Worm (Caenorhabditis elegans): ENCODE data around the gene F33E11.3.

The F33E11.3 gene

ce11 chrV:304613-305012, at the start of gene F33E11.3:
F33E11.3 (minus strand) TSS chrV:304713.
- TF ChIP-seq ztf-29 (GFP tag; IDR thresholded peaks at IDR 0.05) = no peak
- no peak for TF ChIP-seq flt-1 (GFP tag; IDR thresholded peaks at IDR 0.05)
- TF ChIP-seq med-1 (GFP tag; optimal IDR thresholded peaks at IDR 0.05; ENCODE audit: insufficient read depth) = no peak
- no peak for TF ChIP-seq tab-1 (GFP tag; IDR thresholded peaks at IDR 0.05)
- no peak for TF ChIP-seq ztf-23 (GFP tag; IDR thresholded peaks at IDR 0.05)
- no peak for TF ChIP-seq klf-2 (GFP tag; conservative IDR thresholded peaks at IDR 0.05)
- TF ChIP-seq cog-1 (tag; optimal IDR thresholded peaks at IDR 0.05) = no peak
- no peak for TF ChIP-seq T22C8.4 (GFP tag; IDR thresholded peaks at IDR 0.05)
- TF ChIP-seq ref-1 (GFP tag; conservative IDR thresholded peaks at IDR 0.05) = no peak

ce11 chrV:351787-352186, 47.3 kb upstream of the F33E11.3 start:
- TF ChIP-seq cog-1 (tag; optimal IDR thresholded peaks at IDR 0.05) (no peak), flt-1 (GFP tag; IDR thresholded peaks at IDR 0.05) (no peak), klf-2 (GFP tag; conservative IDR thresholded peaks at IDR 0.05) (no peak), ref-1 (GFP tag; conservative IDR thresholded peaks at IDR 0.05) (no peak), ztf-23 (GFP tag; IDR thresholded peaks at IDR 0.05) (no peak), T22C8.4 (GFP tag; IDR thresholded peaks at IDR 0.05) (no peak), med-1 (GFP tag; optimal IDR thresholded peaks at IDR 0.05; ENCODE audit: insufficient read depth) (no peak), tab-1 (GFP tag; IDR thresholded peaks at IDR 0.05) (no peak), ztf-29 (GFP tag; IDR thresholded peaks at IDR 0.05) (no peak)

- no peak for TF ChIP-seq cog-1 (tag; optimal IDR thresholded peaks at IDR 0.05)
- TF ChIP-seq ref-1 (GFP tag; conservative IDR thresholded peaks at IDR 0.05) = no peak
- TF ChIP-seq ztf-29 (GFP tag; IDR thresholded peaks at IDR 0.05) = no peak
- no peak for TF ChIP-seq tab-1 (GFP tag; IDR thresholded peaks at IDR 0.05)
- no peak for TF ChIP-seq flt-1 (GFP tag; IDR thresholded peaks at IDR 0.05)
- no peak for TF ChIP-seq med-1 (GFP tag; optimal IDR thresholded peaks at IDR 0.05; ENCODE audit: insufficient read depth)
- no peak for TF ChIP-seq T22C8.4 (GFP tag; IDR thresholded peaks at IDR 0.05)
- TF ChIP-seq klf-2 (GFP tag; conservative IDR thresholded peaks at IDR 0.05) = no peak
- TF ChIP-seq ztf-23 (GFP tag; IDR thresholded peaks at IDR 0.05) = no peak
Measured at ce11 chrV:350822-351221, 46.3 kb upstream of the F33E11.3 start.

ce11 chrV:349054-349453, 44.5 kb upstream of the F33E11.3 start, which contains the start of gene atg-9:
atg-9 (plus strand) TSS chrV:349385.
- TF ChIP-seq T22C8.4 (GFP tag; IDR thresholded peaks at IDR 0.05) = peak; percentile 58; the same call in 1 of the 2 replicates
- no peak for TF ChIP-seq tab-1 (GFP tag; IDR thresholded peaks at IDR 0.05)
- no peak for TF ChIP-seq cog-1 (tag; optimal IDR thresholded peaks at IDR 0.05)
- TF ChIP-seq ztf-29 (GFP tag; IDR thresholded peaks at IDR 0.05) = no peak
- TF ChIP-seq flt-1 (GFP tag; IDR thresholded peaks at IDR 0.05) = 0 out of 2 replicates have a peak, but pooled peaks have one; percentile 54
- TF ChIP-seq ref-1 (GFP tag; conservative IDR thresholded peaks at IDR 0.05) = no peak
- TF ChIP-seq med-1 (GFP tag; optimal IDR thresholded peaks at IDR 0.05; ENCODE audit: insufficient read depth) = no peak
- no peak for TF ChIP-seq klf-2 (GFP tag; conservative IDR thresholded peaks at IDR 0.05)
- no peak for TF ChIP-seq ztf-23 (GFP tag; IDR thresholded peaks at IDR 0.05)

- TF ChIP-seq cog-1 (tag; optimal IDR thresholded peaks at IDR 0.05) = no peak
- no peak for TF ChIP-seq ztf-29 (GFP tag; IDR thresholded peaks at IDR 0.05)
Measured at ce11 chrV:347561-348345, 43.2 kb upstream of the F33E11.3 start.

ce11 chrV:346005-346404, 41.5 kb upstream of the F33E11.3 start:
- TF ChIP-seq T22C8.4 (GFP tag; IDR thresholded peaks at IDR 0.05) (no peak), ztf-23 (GFP tag; IDR thresholded peaks at IDR 0.05) (no peak), klf-2 (GFP tag; conservative IDR thresholded peaks at IDR 0.05) (no peak), ref-1 (GFP tag; conservative IDR thresholded peaks at IDR 0.05) (no peak), tab-1 (GFP tag; IDR thresholded peaks at IDR 0.05) (no peak), ztf-29 (GFP tag; IDR thresholded peaks at IDR 0.05) (no peak), cog-1 (tag; optimal IDR thresholded peaks at IDR 0.05) (no peak), flt-1 (GFP tag; IDR thresholded peaks at IDR 0.05) (no peak), med-1 (GFP tag; optimal IDR thresholded peaks at IDR 0.05; ENCODE audit: insufficient read depth) (no peak)

ce11 chrV:343546-343945, 39.0 kb upstream of the F33E11.3 start:
- TF ChIP-seq ztf-23 (GFP tag; IDR thresholded peaks at IDR 0.05) = no peak
- no peak for TF ChIP-seq T22C8.4 (GFP tag; IDR thresholded peaks at IDR 0.05)
- no peak for TF ChIP-seq med-1 (GFP tag; optimal IDR thresholded peaks at IDR 0.05; ENCODE audit: insufficient read depth)
- TF ChIP-seq cog-1 (tag; optimal IDR thresholded peaks at IDR 0.05) = no peak
- no peak for TF ChIP-seq ref-1 (GFP tag; conservative IDR thresholded peaks at IDR 0.05)
- no peak for TF ChIP-seq klf-2 (GFP tag; conservative IDR thresholded peaks at IDR 0.05)
- no peak for TF ChIP-seq flt-1 (GFP tag; IDR thresholded peaks at IDR 0.05)
- TF ChIP-seq tab-1 (GFP tag; IDR thresholded peaks at IDR 0.05) = no peak
- TF ChIP-seq ztf-29 (GFP tag; IDR thresholded peaks at IDR 0.05) = no peak

ce11 chrV:343128-343527, 38.6 kb upstream of the F33E11.3 start, which contains the start of gene wago-10:
wago-10 (plus strand) TSS chrV:343428.
- TF ChIP-seq klf-2 (GFP tag; conservative IDR thresholded peaks at IDR 0.05) = no peak
- no peak for TF ChIP-seq cog-1 (tag; optimal IDR thresholded peaks at IDR 0.05)
- no peak for TF ChIP-seq T22C8.4 (GFP tag; IDR thresholded peaks at IDR 0.05)
- no peak for TF ChIP-seq ztf-23 (GFP tag; IDR thresholded peaks at IDR 0.05)
- TF ChIP-seq tab-1 (GFP tag; IDR thresholded peaks at IDR 0.05) = no peak
- no peak for TF ChIP-seq ref-1 (GFP tag; conservative IDR thresholded peaks at IDR 0.05)
- no peak for TF ChIP-seq ztf-29 (GFP tag; IDR thresholded peaks at IDR 0.05)
- no peak for TF ChIP-seq flt-1 (GFP tag; IDR thresholded peaks at IDR 0.05)
- TF ChIP-seq med-1 (GFP tag; optimal IDR thresholded peaks at IDR 0.05; ENCODE audit: insufficient read depth) = no peak

- TF ChIP-seq flt-1 (GFP tag; IDR thresholded peaks at IDR 0.05) (no peak), ztf-23 (GFP tag; IDR thresholded peaks at IDR 0.05) (no peak)
Measured at ce11 chrV:342346-342745, 37.8 kb upstream of the F33E11.3 start.

ce11 chrV:336350-336749, 31.8 kb upstream of the F33E11.3 start, which contains the start of gene dmd-8:
dmd-8 (minus strand) TSS chrV:336450.
- TF ChIP-seq klf-2 (GFP tag; conservative IDR thresholded peaks at IDR 0.05) (no peak), flt-1 (GFP tag; IDR thresholded peaks at IDR 0.05) (no peak), med-1 (GFP tag; optimal IDR thresholded peaks at IDR 0.05; ENCODE audit: insufficient read depth) (no peak), T22C8.4 (GFP tag; IDR thresholded peaks at IDR 0.05) (no peak)
